Worm (Caenorhabditis elegans) whole organism, L2 larva: ENCODE results near the gene lips-3.

Experiments used
- C34F6.9 ChIP-seq: fragments of 150-350 bp; optimal IDR thresholded peaks from 2 replicates; lab custom pipeline; 2014; ENCODE audit warnings: missing biosample characterization, missing genetic modification characterization
- R02D3.7 ChIP-seq: fragments of 150-350 bp; optimal IDR thresholded peaks from 2 replicates; lab custom pipeline; 2014; ENCODE audit warnings: missing biosample characterization, missing genetic modification characterization
- Y55F3AM.14 ChIP-seq: fragments of 200-800 bp; sonication (Bioruptor generic); optimal IDR thresholded peaks from 2 replicates; lab custom pipeline; 2018; ENCODE audit warnings: mild to moderate bottlenecking, missing genetic modification characterization, missing compliant biosample characterization
- ZK546.5 ChIP-seq: sonication (generic microtip); optimal IDR thresholded peaks from 2 replicates; lab custom pipeline; 2017; ENCODE audit warnings: missing biosample characterization, missing genetic modification characterization
- alr-1 ChIP-seq: fragments of 150-350 bp; optimal IDR thresholded peaks from 2 replicates; lab custom pipeline; 2014; ENCODE audit warnings: missing biosample characterization, missing genetic modification characterization
- aly-2 ChIP-seq: fragments of 150-350 bp; optimal IDR thresholded peaks from 2 replicates; lab custom pipeline; 2014; ENCODE audit warnings: missing biosample characterization, missing genetic modification characterization
- ama-1 ChIP-seq: fragments of 150-350 bp; optimal IDR thresholded peaks from 2 replicates; lab custom pipeline; 2018; ENCODE audit warnings: inconsistent platforms
- crh-2 ChIP-seq: sonication (generic microtip); optimal IDR thresholded peaks from 2 replicates; lab custom pipeline; 2017; ENCODE audit warnings: missing biosample characterization, missing genetic modification characterization
- dmd-4 ChIP-seq: sonication (generic microtip); optimal IDR thresholded peaks from 2 replicates; lab custom pipeline; 2017; ENCODE audit warnings: missing biosample characterization, missing genetic modification characterization
- elt-1 ChIP-seq: fragments of 150-350 bp; optimal IDR thresholded peaks from 2 replicates; lab custom pipeline; 2014; ENCODE audit warnings: missing biosample characterization, missing genetic modification characterization
- elt-3 ChIP-seq: sonication (generic microtip); optimal IDR thresholded peaks from 2 replicates; lab custom pipeline; 2017; ENCODE audit warnings: missing biosample characterization, missing genetic modification characterization
- fos-1 ChIP-seq: fragments of 150-350 bp; optimal IDR thresholded peaks from 2 replicates; lab custom pipeline; 2014; ENCODE audit warnings: missing biosample characterization, missing genetic modification characterization
- gmeb-1 ChIP-seq: fragments of 150-350 bp; optimal IDR thresholded peaks from 2 replicates; lab custom pipeline; 2014; ENCODE audit warnings: missing biosample characterization, missing genetic modification characterization
- lin-11 ChIP-seq: fragments of 150-350 bp; sonication (generic microtip); optimal IDR thresholded peaks from 2 replicates; lab custom pipeline; 2014; ENCODE audit warnings: missing biosample characterization, missing genetic modification characterization, inconsistent platforms, mixed read lengths
- lin-39 ChIP-seq: fragments of 150-350 bp; optimal IDR thresholded peaks from 2 replicates; lab custom pipeline; 2014; ENCODE audit warnings: missing biosample characterization, missing genetic modification reagents, missing genetic modification characterization
- mbf-1 ChIP-seq: sonication (generic microtip); optimal IDR thresholded peaks from 2 replicates; lab custom pipeline; 2017; ENCODE audit warnings: missing biosample characterization, missing genetic modification characterization
- nhr-10 ChIP-seq: sonication (generic microtip); optimal IDR thresholded peaks from 2 replicates; lab custom pipeline; 2017; ENCODE audit warnings: missing biosample characterization, missing genetic modification characterization
- nhr-11 ChIP-seq: fragments of 150-350 bp; optimal IDR thresholded peaks from 2 replicates; lab custom pipeline; 2014; ENCODE audit warnings: missing biosample characterization, missing genetic modification characterization
- nhr-12 ChIP-seq: fragments of 150-350 bp; optimal IDR thresholded peaks from 2 replicates; lab custom pipeline; 2014; ENCODE audit warnings: missing biosample characterization, missing genetic modification characterization
- nhr-129 ChIP-seq: fragments of 150-350 bp; optimal IDR thresholded peaks from 2 replicates; lab custom pipeline; 2014; ENCODE audit warnings: missing biosample characterization, missing genetic modification characterization
- nhr-23 ChIP-seq: fragments of 150-350 bp; optimal IDR thresholded peaks from 2 replicates; lab custom pipeline; 2014; ENCODE audit warnings: missing biosample characterization, missing genetic modification reagents, missing genetic modification characterization
- nhr-237 ChIP-seq: fragments of 150-350 bp; optimal IDR thresholded peaks from 2 replicates; lab custom pipeline; 2014; ENCODE audit warnings: missing biosample characterization, missing genetic modification characterization
- sem-4 ChIP-seq: fragments of 150-350 bp; optimal IDR thresholded peaks from 2 replicates; lab custom pipeline; 2014; ENCODE audit warnings: missing biosample characterization, missing genetic modification reagents, missing genetic modification characterization
- sma-3 ChIP-seq: sonication (generic microtip); optimal IDR thresholded peaks from 2 replicates; lab custom pipeline; 2016; ENCODE audit warnings: missing genetic modification reagents, missing genetic modification characterization, missing compliant biosample characterization
- sma-9 ChIP-seq, 2 experiments: fragments of 150-350 bp in 1 of 2; sonication (generic microtip) in 1 of 2; optimal IDR thresholded peaks; 2 replicates each; lab custom pipeline; 2014 to 2016; ENCODE audit warnings: missing genetic modification characterization in 2 of 2, mild to moderate bottlenecking in 1 of 2, missing biosample characterization in 1 of 2, missing compliant biosample characterization in 1 of 2, missing genetic modification reagents in 1 of 2, moderate library complexity in 1 of 2
- snpc-4 ChIP-seq: fragments of 150-350 bp; optimal IDR thresholded peaks from 2 replicates; lab custom pipeline; 2014; ENCODE audit warnings: missing biosample characterization, missing genetic modification characterization
- unc-39 ChIP-seq: fragments of 150-350 bp; optimal IDR thresholded peaks from 2 replicates; lab custom pipeline; 2014; ENCODE audit warnings: missing biosample characterization, missing genetic modification characterization
- zag-1 ChIP-seq: fragments of 150-350 bp; optimal IDR thresholded peaks from 2 replicates; lab custom pipeline; 2014; ENCODE audit warnings: missing biosample characterization, missing genetic modification characterization
- ztf-1 ChIP-seq: fragments of 200-800 bp; sonication (Bioruptor generic); conservative IDR thresholded peaks from 2 replicates; pipeline ENCODE4 v1.3.6; 2022; ENCODE audit warnings: missing genetic modification characterization, missing compliant biosample characterization
- ztf-4 ChIP-seq: fragments of 150-350 bp; optimal IDR thresholded peaks from 2 replicates; lab custom pipeline; 2014; ENCODE audit warnings: missing biosample characterization, missing genetic modification characterization

lips-3 gene

ce11 chrIII:4649363-4649768, 33.0 kb downstream of the lips-3 start (continued):
- peak; percentile 13 for TF ChIP-seq nhr-12 (tag; lab: Kevin White, UChicago)
- peak; percentile 86 for TF ChIP-seq zag-1 (tag; lab: Kevin White, UChicago)
- TF ChIP-seq Y55F3AM.14 (GFP tag; lab: Kevin White, UChicago) = peak; percentile 91
- peak; percentile 99 for TF ChIP-seq sma-9 (GFP tag; optimal IDR thresholded peaks at IDR 0.05; lab: Kevin White, UChicago)
- TF ChIP-seq sma-9 (tag; optimal IDR thresholded peaks at IDR 0.05; lab: Kevin White, UChicago) = peak; percentile 87
- TF ChIP-seq mbf-1 (tag; lab: Kevin White, UChicago) = no peak
- TF ChIP-seq crh-2 (tag; lab: Kevin White, UChicago) = peak; percentile 92
- TF ChIP-seq aly-2 (tag; lab: Kevin White, UChicago) = no peak
- TF ChIP-seq dmd-4 = no peak
- TF ChIP-seq nhr-10 = peak; percentile 7
- TF ChIP-seq C34F6.9 (tag; lab: Kevin White, UChicago) = peak; percentile 99
- peak; percentile 55 for TF ChIP-seq snpc-4 (tag; lab: Kevin White, UChicago)
- no peak for TF ChIP-seq alr-1 (tag; lab: Kevin White, UChicago)
- TF ChIP-seq ZK546.5 (tag; lab: Kevin White, UChicago) = no peak
- peak; percentile 97 for TF ChIP-seq sma-3 (GFP tag; lab: Kevin White, UChicago)
- no peak for TF ChIP-seq elt-3 (tag; lab: Kevin White, UChicago)

ce11 chrIII:4649811-4650544, 33.6 kb downstream of the lips-3 start, which contains the start of gene ppm-2:
Gene ppm-2, plus strand, starts transcription at chrIII:4650494.
- TF ChIP-seq gmeb-1 = peak; percentile 52
- no peak for TF ChIP-seq unc-39 (tag; lab: Kevin White, UChicago)
- TF ChIP-seq ztf-4 (tag; lab: Kevin White, UChicago) = peak; percentile 7
- TF ChIP-seq nhr-129 = no peak
- no peak for TF ChIP-seq nhr-23 (tag; lab: Kevin White, UChicago)
- peak; percentile 64 for TF ChIP-seq sma-9 (GFP tag; optimal IDR thresholded peaks at IDR 0.05; lab: Kevin White, UChicago)
- TF ChIP-seq sma-9 (tag; optimal IDR thresholded peaks at IDR 0.05; lab: Kevin White, UChicago) = no peak
- no peak for TF ChIP-seq nhr-237 (tag; lab: Kevin White, UChicago)
- peak; percentile 36 for TF ChIP-seq ama-1 (lab: Kevin White, UChicago)
- TF ChIP-seq sma-3 (GFP tag; lab: Kevin White, UChicago) = peak; percentile 0
- TF ChIP-seq fos-1 (tag; lab: Kevin White, UChicago) = peak; percentile 35
- no peak for TF ChIP-seq R02D3.7 (tag; lab: Kevin White, UChicago)

DNA sequence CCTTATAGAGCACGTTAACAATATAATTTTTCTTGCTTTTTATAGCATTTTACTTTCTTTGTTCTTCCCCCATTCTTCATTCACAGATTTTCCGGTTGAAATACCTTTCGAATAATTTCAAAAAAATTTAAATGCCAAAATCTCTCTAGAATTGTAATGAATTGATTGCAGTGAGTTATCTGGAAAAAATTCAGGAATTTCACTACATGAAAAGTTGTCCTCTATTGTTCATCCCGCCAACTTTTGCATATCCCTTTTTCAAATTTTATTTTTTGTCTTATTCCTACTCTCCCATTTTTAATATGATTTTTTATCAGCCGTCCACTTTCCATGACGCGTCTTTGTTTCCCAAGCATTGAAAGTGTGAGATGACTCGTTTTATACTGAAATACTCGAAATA, 37.0 kb downstream of the lips-3 start:
- no peak for TF ChIP-seq nhr-10
- no peak for TF ChIP-seq elt-1 (tag; lab: Kevin White, UChicago)
- TF ChIP-seq ztf-1 (GFP tag; lab: Robert Waterston, UW) = no peak
- TF ChIP-seq mbf-1 (tag; lab: Kevin White, UChicago) = no peak
- TF ChIP-seq alr-1 (tag; lab: Kevin White, UChicago) = no peak
- no peak for TF ChIP-seq lin-11 (tag; lab: Kevin White, UChicago)
- TF ChIP-seq nhr-237 (tag; lab: Kevin White, UChicago) = no peak
- no peak for TF ChIP-seq ztf-4 (tag; lab: Kevin White, UChicago)
- TF ChIP-seq R02D3.7 (tag; lab: Kevin White, UChicago) = no peak
- TF ChIP-seq zag-1 (tag; lab: Kevin White, UChicago) = no peak
- TF ChIP-seq lin-39 (tag; lab: Kevin White, UChicago) = no peak
- TF ChIP-seq dmd-4 = no peak

ce11 chrIII:4653912-4654311, 37.6 kb downstream of the lips-3 start:
- TF ChIP-seq ztf-4 (tag; lab: Kevin White, UChicago) (peak; percentile 17), sem-4 (tag; lab: Kevin White, UChicago) (no peak)

DNA sequence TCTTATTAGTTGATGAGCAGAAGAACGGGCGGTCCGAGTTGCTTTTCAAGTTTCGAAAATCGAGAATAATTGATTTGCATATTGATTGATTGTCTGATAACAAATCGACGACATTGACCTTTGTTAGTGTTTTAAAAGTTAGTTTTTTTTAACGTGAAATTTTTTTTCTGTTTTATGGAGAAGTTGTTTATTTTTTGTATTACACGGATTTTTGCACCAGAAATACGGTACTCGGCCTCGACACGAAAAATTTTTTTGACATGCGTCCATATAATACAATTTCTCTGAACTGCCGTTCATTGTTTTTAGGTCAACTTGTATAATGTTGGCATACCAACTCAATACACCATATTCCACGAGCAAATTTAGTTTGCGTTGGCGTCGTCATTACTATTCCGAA, 39.1 kb downstream of the lips-3 start, which contains the start of gene T23F11.2:
Gene T23F11.2 (minus strand): TSS at position 101 of the 400 bp plus-strand sequence.
- TF ChIP-seq ztf-1 (GFP tag; lab: Robert Waterston, UW) = no peak
- TF ChIP-seq nhr-11 = no peak
- TF ChIP-seq aly-2 (tag; lab: Kevin White, UChicago) = no peak
- TF ChIP-seq nhr-23 (tag; lab: Kevin White, UChicago) = no peak
- no peak for TF ChIP-seq lin-11 (tag; lab: Kevin White, UChicago)
- TF ChIP-seq elt-1 (tag; lab: Kevin White, UChicago) = no peak
- TF ChIP-seq fos-1 (tag; lab: Kevin White, UChicago) = no peak
- TF ChIP-seq ztf-4 (tag; lab: Kevin White, UChicago) = no peak
- TF ChIP-seq C34F6.9 (tag; lab: Kevin White, UChicago) = no peak
- TF ChIP-seq R02D3.7 (tag; lab: Kevin White, UChicago) = no peak
- TF ChIP-seq nhr-10 = no peak
- TF ChIP-seq nhr-129 = no peak
